Worm (Caenorhabditis elegans): ENCODE data around the gene F13B12.2.

DNA sequence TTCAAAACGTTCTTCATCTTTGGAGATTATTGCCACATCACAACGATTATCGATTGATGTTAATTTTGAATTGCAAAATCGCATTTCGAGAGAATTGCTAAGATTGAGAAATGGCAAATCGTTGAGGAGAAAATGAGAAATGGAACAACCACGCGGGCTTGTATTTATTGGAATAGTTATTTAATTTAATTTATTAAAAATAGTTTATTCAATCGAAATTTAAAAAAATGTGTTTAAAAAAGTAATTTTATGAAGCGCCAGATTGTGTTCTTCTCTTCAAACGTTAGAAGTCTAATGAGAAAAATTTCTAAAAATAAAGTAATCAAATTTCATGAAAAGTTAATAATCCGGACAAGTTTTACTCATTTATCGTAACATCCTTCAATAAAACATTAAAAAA lies 37.1 kb downstream of the F13B12.2 start, which contains the start of gene spe-26:
- no peak for TF ChIP-seq hlh-30 (tag; optimal IDR thresholded peaks at IDR 0.05; ENCODE audit: insufficient read depth)
- no peak for TF ChIP-seq lsy-2 (tag; optimal IDR thresholded peaks at IDR 0.05)
- TF ChIP-seq rbr-2 (tag; optimal IDR thresholded peaks at IDR 0.05), result no peak
- no peak for TF ChIP-seq saeg-2 (GFP tag; IDR thresholded peaks at IDR 0.05)
- no peak for TF ChIP-seq F26F4.8 (GFP tag; conservative IDR thresholded peaks at IDR 0.05)
- peak in 1 of 2 experiments; percentile 24 for TF ChIP-seq unc-62 (GFP tag; optimal IDR thresholded peaks at IDR 0.05 in 1 of 2)
- TF ChIP-seq unc-62 (tag; optimal IDR thresholded peaks at IDR 0.05), result no peak
- no peak for TF ChIP-seq daf-19 (GFP tag; conservative IDR thresholded peaks at IDR 0.05)
- no peak for TF ChIP-seq zip-2 (tag; optimal IDR thresholded peaks at IDR 0.05)
- TF ChIP-seq zag-1 (tag; optimal IDR thresholded peaks at IDR 0.05), result no peak
- no peak for TF ChIP-seq ceh-62 (tag; optimal IDR thresholded peaks at IDR 0.05)
- TF ChIP-seq ama-1 (optimal IDR thresholded peaks at IDR 0.05), result no peak

Data from whole organism, L4 larva.